Worm (Caenorhabditis elegans) whole organism, young adult: ENCODE measurements around the gene col-88.

ENCODE experiments used
- B0019.2 ChIP-seq: fragments of 200-800 bp; sonication (Bioruptor generic); conservative IDR thresholded peaks from 2 replicates; pipeline ENCODE4 v1.3.6; 2022; ENCODE audit warnings: missing genetic modification reagents, missing genetic modification characterization, missing compliant biosample characterization
- B0261.1 ChIP-seq: sonication (generic microtip); optimal IDR thresholded peaks from 2 replicates; lab custom pipeline; 2016; ENCODE audit warnings: mild to moderate bottlenecking, missing genetic modification characterization, moderate library complexity, missing compliant biosample characterization
- F10E7.11 ChIP-seq: sonication (generic microtip); optimal IDR thresholded peaks from 2 replicates; lab custom pipeline; 2017; ENCODE audit warnings: mild to moderate bottlenecking, missing genetic modification characterization, moderate library complexity, missing compliant biosample characterization
- F23B12.7 ChIP-seq: sonication (generic microtip); optimal IDR thresholded peaks from 2 replicates; lab custom pipeline; 2017; ENCODE audit warnings: missing genetic modification characterization, mild to moderate bottlenecking, missing compliant biosample characterization, antibody characterized with exemption, moderate library complexity; ENCODE audit not compliant: insufficient read depth
- F49E8.2 ChIP-seq: sonication (generic microtip); optimal IDR thresholded peaks from 3 replicates; lab custom pipeline; 2017; ENCODE audit warnings: missing genetic modification characterization, mild to moderate bottlenecking, missing compliant biosample characterization, antibody characterized with exemption, moderate library complexity; ENCODE audit not compliant: insufficient read depth
- T07F8.4 ChIP-seq: sonication (generic microtip); optimal IDR thresholded peaks from 2 replicates; lab custom pipeline; 2016; ENCODE audit warnings: mild to moderate bottlenecking, missing genetic modification characterization, moderate library complexity, missing compliant biosample characterization
- Y53F4B.3 ChIP-seq: fragments of 200-800 bp; sonication (Bioruptor generic); IDR thresholded peaks from 2 replicates; pipeline ENCODE4 v1.3.6; 2022; ENCODE audit warnings: missing genetic modification reagents, missing genetic modification characterization, missing compliant biosample characterization
- Y53G8AR.9 ChIP-seq: fragments of 200-800 bp; sonication (Bioruptor generic); conservative IDR thresholded peaks from 2 replicates; pipeline ENCODE4 v1.3.6; 2022; ENCODE audit warnings: missing genetic modification reagents, missing genetic modification characterization, missing compliant biosample characterization
- Y79H2A.3 ChIP-seq: fragments of 200-800 bp; sonication (Bioruptor generic); conservative IDR thresholded peaks from 2 replicates; pipeline ENCODE4 v1.3.6; 2022; ENCODE audit warnings: missing genetic modification reagents, missing genetic modification characterization, missing compliant biosample characterization
- atf-7 ChIP-seq: sonication (generic microtip); optimal IDR thresholded peaks from 2 replicates; lab custom pipeline; 2017; ENCODE audit warnings: mild to moderate bottlenecking, missing genetic modification characterization, missing compliant biosample characterization
- athp-1 ChIP-seq: sonication (generic microtip); optimal IDR thresholded peaks from 2 replicates; lab custom pipeline; 2017; ENCODE audit warnings: mild to moderate bottlenecking, missing genetic modification characterization, missing compliant biosample characterization
- attf-5 ChIP-seq: fragments of 200-800 bp; sonication (Bioruptor generic); optimal IDR thresholded peaks from 2 replicates; lab custom pipeline; 2018; ENCODE audit warnings: mild to moderate bottlenecking, missing genetic modification characterization, missing compliant biosample characterization
- attf-6 ChIP-seq: fragments of 200-800 bp; sonication (Bioruptor generic); IDR thresholded peaks from 2 replicates; pipeline ENCODE4 v1.3.6; 2022; ENCODE audit warnings: missing genetic modification reagents, missing genetic modification characterization, missing compliant biosample characterization
- cebp-2 ChIP-seq: fragments of 200-800 bp; sonication (Bioruptor generic); IDR thresholded peaks from 2 replicates; pipeline ENCODE4 v1.3.6; 2022; ENCODE audit warnings: missing genetic modification characterization, missing compliant biosample characterization
- ceh-27 ChIP-seq: fragments of 200-800 bp; sonication (Bioruptor generic); optimal IDR thresholded peaks from 2 replicates; lab custom pipeline; 2018; ENCODE audit warnings: mild to moderate bottlenecking, missing genetic modification characterization, moderate library complexity, missing compliant biosample characterization
- ceh-58 ChIP-seq: fragments of 200-800 bp; sonication (Bioruptor generic); IDR thresholded peaks from 2 replicates; pipeline ENCODE4 v1.3.6; 2022; ENCODE audit warnings: missing genetic modification characterization, missing compliant biosample characterization
- ceh-91 ChIP-seq: fragments of 200-800 bp; sonication (Bioruptor generic); IDR thresholded peaks from 2 replicates; pipeline ENCODE4 v1.3.6; 2022; ENCODE audit warnings: missing genetic modification reagents, missing genetic modification characterization, missing compliant biosample characterization
- chd-7 ChIP-seq: sonication (generic microtip); optimal IDR thresholded peaks from 2 replicates; lab custom pipeline; 2016; ENCODE audit warnings: mild to moderate bottlenecking, missing genetic modification characterization, moderate library complexity, missing compliant biosample characterization
- die-1 ChIP-seq: sonication (generic microtip); optimal IDR thresholded peaks from 2 replicates; lab custom pipeline; 2016; ENCODE audit warnings: missing genotype, mild to moderate bottlenecking, missing genetic modification characterization, missing compliant biosample characterization
- efl-1 ChIP-seq: fragments of 150-350 bp; optimal IDR thresholded peaks from 2 replicates; lab custom pipeline; 2014; ENCODE audit warnings: missing biosample characterization, missing genetic modification reagents, missing genetic modification characterization
- egrh-3 ChIP-seq: fragments of 200-800 bp; sonication (Bioruptor generic); IDR thresholded peaks from 2 replicates; pipeline ENCODE4 v1.3.6; 2022; ENCODE audit warnings: missing genetic modification reagents, missing genetic modification characterization, missing compliant biosample characterization
- him-1 ChIP-seq: sonication (generic microtip); optimal IDR thresholded peaks from 2 replicates; lab custom pipeline; 2016; ENCODE audit warnings: missing genotype, missing genetic modification reagents, missing genetic modification characterization, missing compliant biosample characterization
- hmg-1.2 ChIP-seq: fragments of 200-800 bp; sonication (Bioruptor generic); IDR thresholded peaks from 2 replicates; pipeline ENCODE4 v1.3.6; 2022; ENCODE audit warnings: missing genetic modification reagents, missing genetic modification characterization, missing compliant biosample characterization
- hrde-1 ChIP-seq: sonication (generic microtip); optimal IDR thresholded peaks from 2 replicates; lab custom pipeline; 2016; ENCODE audit warnings: missing genetic modification characterization, mild to moderate bottlenecking, missing compliant biosample characterization, moderate library complexity, missing genotype, missing genetic modification reagents, borderline replicate concordance
- hsf-1 ChIP-seq: fragments of 200-800 bp; sonication (Bioruptor generic); IDR thresholded peaks from 2 replicates; pipeline ENCODE4 v1.3.6; 2022; ENCODE audit warnings: missing genetic modification reagents, missing genetic modification characterization, missing compliant biosample characterization
- lag-1 ChIP-seq: fragments of 200-800 bp; sonication (Bioruptor generic); IDR thresholded peaks from 2 replicates; pipeline ENCODE4 v1.3.6; 2022; ENCODE audit warnings: missing genetic modification reagents, missing genetic modification characterization, missing compliant biosample characterization
- lin-26 ChIP-seq: fragments of 200-800 bp; sonication (Bioruptor generic); IDR thresholded peaks from 2 replicates; pipeline ENCODE4 v1.3.6; 2022; ENCODE audit warnings: missing genetic modification reagents, missing genetic modification characterization, missing compliant biosample characterization
- lin-35 ChIP-seq, 3 experiments: fragments of 150-350 bp in 2 of 3; sonication (generic microtip) in 1 of 3; optimal IDR thresholded peaks; 2 replicates each; lab custom pipeline; 2014 to 2018; ENCODE audit warnings: missing biosample characterization in 3 of 3, missing genetic modification characterization in 3 of 3, missing genetic modification reagents in 3 of 3
- lin-40 ChIP-seq: sonication (generic microtip); optimal IDR thresholded peaks from 2 replicates; lab custom pipeline; 2016; ENCODE audit warnings: missing genetic modification characterization, mild to moderate bottlenecking, missing compliant biosample characterization, missing genotype, missing genetic modification reagents
- lin-54 ChIP-seq: fragments of 200-800 bp; sonication (Bioruptor generic); optimal IDR thresholded peaks from 2 replicates; lab custom pipeline; 2018; ENCODE audit warnings: mild to moderate bottlenecking, missing genetic modification characterization, missing compliant biosample characterization
- lir-1 ChIP-seq: fragments of 200-800 bp; sonication (Bioruptor generic); conservative IDR thresholded peaks from 2 replicates; pipeline ENCODE4 v1.3.6; 2022; ENCODE audit warnings: missing genetic modification reagents, missing genetic modification characterization, missing compliant biosample characterization
- lsy-27 ChIP-seq: sonication (generic microtip); optimal IDR thresholded peaks from 2 replicates; lab custom pipeline; 2017; ENCODE audit warnings: missing genetic modification characterization, mild to moderate bottlenecking, missing compliant biosample characterization, antibody characterized with exemption, missing genotype, borderline replicate concordance; ENCODE audit not compliant: insufficient read depth
- madf-3 ChIP-seq: fragments of 200-800 bp; sonication (Bioruptor generic); IDR thresholded peaks from 2 replicates; pipeline ENCODE4 v1.3.6; 2022; ENCODE audit warnings: missing genetic modification reagents, missing genetic modification characterization, missing compliant biosample characterization
- madf-8 ChIP-seq: fragments of 200-800 bp; sonication (Bioruptor generic); conservative IDR thresholded peaks from 2 replicates; pipeline ENCODE4 v1.3.6; 2022; ENCODE audit warnings: missing genetic modification reagents, missing genetic modification characterization, missing compliant biosample characterization
- mcd-1 ChIP-seq: fragments of 200-800 bp; sonication (Bioruptor generic); IDR thresholded peaks from 2 replicates; pipeline ENCODE4 v1.3.6; 2022; ENCODE audit warnings: missing genetic modification reagents, missing genetic modification characterization, missing compliant biosample characterization
- mel-28 ChIP-seq: sonication (generic microtip); optimal IDR thresholded peaks from 2 replicates; lab custom pipeline; 2016; ENCODE audit warnings: borderline replicate concordance, mild to moderate bottlenecking, missing genetic modification characterization, missing compliant biosample characterization
- mes-4 ChIP-seq: sonication (generic microtip); optimal IDR thresholded peaks from 2 replicates; lab custom pipeline; 2016; ENCODE audit warnings: missing genotype, missing genetic modification characterization, missing compliant biosample characterization
- mxl-1 ChIP-seq: sonication (generic microtip); optimal IDR thresholded peaks from 2 replicates; lab custom pipeline; 2016; ENCODE audit warnings: missing genetic modification characterization, missing compliant biosample characterization
- pbrm-1 ChIP-seq: fragments of 200-800 bp; sonication (Bioruptor generic); IDR thresholded peaks from 2 replicates; pipeline ENCODE4 v1.3.6; 2022; ENCODE audit warnings: missing genetic modification reagents, missing genetic modification characterization, missing compliant biosample characterization
- pha-4 ChIP-seq: fragments of 150-350 bp; sonication (generic microtip); optimal IDR thresholded peaks from 2 replicates; lab custom pipeline; 2014; ENCODE audit warnings: missing biosample characterization, missing genetic modification reagents, missing genetic modification characterization
- rec-8 ChIP-seq, 2 experiments: sonication (generic microtip); optimal IDR thresholded peaks; 2 replicates each; lab custom pipeline; 2016; ENCODE audit warnings: mild to moderate bottlenecking in 2 of 2, missing genetic modification characterization in 2 of 2, missing genetic modification reagents in 2 of 2, missing genotype in 2 of 2, missing biosample characterization in 1 of 2, missing compliant biosample characterization in 1 of 2, moderate library complexity in 1 of 2
- repo-1 ChIP-seq: sonication (generic microtip); optimal IDR thresholded peaks from 2 replicates; lab custom pipeline; 2017; ENCODE audit warnings: mild to moderate bottlenecking, missing genetic modification characterization, missing compliant biosample characterization
- snpc-1.3 ChIP-seq: sonication (generic microtip); optimal IDR thresholded peaks from 2 replicates; lab custom pipeline; 2017; ENCODE audit warnings: missing genetic modification characterization, mild to moderate bottlenecking, missing compliant biosample characterization, antibody characterized with exemption, moderate library complexity, missing genotype, missing genetic modification reagents; ENCODE audit not compliant: insufficient read depth
- tbp1 ChIP-seq: fragments of 200-800 bp; sonication (Bioruptor generic); optimal IDR thresholded peaks from 2 replicates; lab custom pipeline; 2018; ENCODE audit warnings: mild to moderate bottlenecking, missing genetic modification characterization, missing compliant biosample characterization
- unc-130 ChIP-seq: sonication (generic microtip); optimal IDR thresholded peaks from 2 replicates; lab custom pipeline; 2016; ENCODE audit warnings: missing genetic modification reagents, missing genetic modification characterization, missing compliant biosample characterization
- zfh-2 ChIP-seq: fragments of 200-800 bp; sonication (Bioruptor generic); conservative IDR thresholded peaks from 2 replicates; pipeline ENCODE4 v1.3.6; 2022; ENCODE audit warnings: missing genetic modification reagents, missing genetic modification characterization, missing compliant biosample characterization
- ztf-25 ChIP-seq: fragments of 200-800 bp; sonication (Bioruptor generic); IDR thresholded peaks from 2 replicates; pipeline ENCODE4 v1.3.6; 2022; ENCODE audit warnings: missing genetic modification reagents, missing genetic modification characterization, missing compliant biosample characterization

The col-88 gene

ce11 chrIII:89155-89554, 48.3 kb downstream of the col-88 start (continued):
- TF ChIP-seq mes-4 (tag; lab: Kevin White, UChicago) (peak; percentile 8), rec-8 (tag; optimal IDR thresholded peaks at IDR 0.05; lab: Kevin White, UChicago) (peak; percentile 29 to 54), F49E8.2 (tag; lab: Kevin White, UChicago) (peak; percentile 64), egrh-3 (GFP tag; lab: Robert Waterston, UW) (no peak), pha-4 (tag; lab: Kevin White, UChicago) (no peak), madf-3 (GFP tag; lab: Robert Waterston, UW) (0 out of 2 replicates have a peak, but pooled peaks have one; percentile 15), ztf-25 (GFP tag; lab: Robert Waterston, UW) (peak; percentile 86), him-1 (tag; lab: Kevin White, UChicago) (peak; percentile 84), snpc-1.3 (tag; lab: Kevin White, UChicago) (peak; percentile 85), die-1 (peak; percentile 89), hsf-1 (GFP tag; lab: Robert Waterston, UW) (peak; percentile 49; the same call in 1 of the 2 replicates), lin-26 (GFP tag; lab: Robert Waterston, UW) (peak; percentile 86), lin-54 (GFP tag; lab: Kevin White, UChicago) (peak; percentile 68), atf-7 (peak; percentile 50), pbrm-1 (GFP tag; lab: Robert Waterston, UW) (peak; percentile 79; the same call in 1 of the 2 replicates), T07F8.4 (tag; lab: Kevin White, UChicago) (peak; percentile 19), Y79H2A.3 (no peak), madf-8 (GFP tag; lab: Robert Waterston, UW) (no peak), Y53F4B.3 (peak; percentile 68), mcd-1 (peak; percentile 53), attf-6 (GFP tag; lab: Robert Waterston, UW) (0 out of 2 replicates have a peak, but pooled peaks have one; percentile 55), ceh-91 (GFP tag; lab: Robert Waterston, UW) (peak; percentile 45; the same call in 1 of the 2 replicates), zfh-2 (GFP tag; lab: Robert Waterston, UW) (no peak), lin-35 (GFP tag; optimal IDR thresholded peaks at IDR 0.05; lab: Kevin White, UChicago) (peak in 1 of 3 experiments; percentile 56), ceh-58 (GFP tag; lab: Robert Waterston, UW) (0 out of 2 replicates have a peak, but pooled peaks have one; percentile 39), hmg-1.2 (GFP tag; lab: Robert Waterston, UW) (peak; percentile 70), mxl-1 (tag; lab: Kevin White, UChicago) (peak; percentile 38), mel-28 (tag; lab: Kevin White, UChicago) (no peak), repo-1 (tag; lab: Kevin White, UChicago) (peak; percentile 83), lir-1 (no peak), attf-5 (GFP tag; lab: Kevin White, UChicago) (peak; percentile 41), tbp1 (GFP tag; lab: Kevin White, UChicago) (peak; percentile 94), F10E7.11 (tag; lab: Kevin White, UChicago) (no peak), lag-1 (GFP tag; lab: Robert Waterston, UW) (no peak), F23B12.7 (tag; lab: Kevin White, UChicago) (peak; percentile 74), chd-7 (tag; lab: Kevin White, UChicago) (peak; percentile 40), hrde-1 (tag; lab: Kevin White, UChicago) (peak; percentile 65), unc-130 (GFP tag; lab: Kevin White, UChicago) (peak; percentile 61), ceh-27 (GFP tag; lab: Kevin White, UChicago) (peak; percentile 42), lsy-27 (peak; percentile 72), efl-1 (peak; percentile 9), athp-1 (tag; lab: Kevin White, UChicago) (peak; percentile 73), B0261.1 (tag; lab: Kevin White, UChicago) (peak; percentile 79), Y53G8AR.9 (GFP tag; lab: Robert Waterston, UW) (peak; percentile 86), lin-40 (tag; lab: Kevin White, UChicago) (peak; percentile 55), cebp-2 (peak; percentile 73; the same call in 1 of the 2 replicates), B0019.2 (GFP tag; lab: Robert Waterston, UW) (peak; percentile 64; the same call in 1 of the 2 replicates)
